In genomic region chr3L:16043045-16043781, dm6 we compare ENCODE assay signal across 5 fruit fly cellular contexts.
TF ChIP-seq lines count a peak whose summit lies in the region.

No protein-coding gene starts in this region.

- no peak for TF ChIP-seq CTCF in whole organism, embryonic (GFP tag; optimal IDR thresholded peaks at IDR 0.05; lab: Kevin White, UChicago)

TF ChIP-seq in whole organism, adult, 20 proteins besides CTCF, POLR2A, EP300 and RAD21 (continues in another document):
- TF ChIP-seq CG7045 (GFP tag; optimal IDR thresholded peaks at IDR 0.05; lab: Kevin White, UChicago): no peak
- peak; percentile 42 for TF ChIP-seq CG14711 (tag; optimal IDR thresholded peaks at IDR 0.05; lab: Kevin White, UChicago)
- peak; percentile 17 for TF ChIP-seq tj (GFP tag; optimal IDR thresholded peaks at IDR 0.05; lab: Kevin White, UChicago)
- no peak for TF ChIP-seq CG12768 (GFP tag; optimal IDR thresholded peaks at IDR 0.05; lab: Kevin White, UChicago)
- no peak for TF ChIP-seq Hr96 (GFP tag; optimal IDR thresholded peaks at IDR 0.05; lab: Kevin White, UChicago)
- TF ChIP-seq Mnt (GFP tag; optimal IDR thresholded peaks at IDR 0.05; lab: Kevin White, UChicago): no peak
- TF ChIP-seq ovo (GFP tag; optimal IDR thresholded peaks at IDR 0.05; lab: Kevin White, UChicago): no peak
- TF ChIP-seq CG1620 (GFP tag; optimal IDR thresholded peaks at IDR 0.05; lab: Kevin White, UChicago): no peak
- no peak for TF ChIP-seq cic (GFP tag; optimal IDR thresholded peaks at IDR 0.05; lab: Kevin White, UChicago)
- no peak for TF ChIP-seq pad (GFP tag; optimal IDR thresholded peaks at IDR 0.05; lab: Kevin White, UChicago)
- TF ChIP-seq kay (GFP tag; lab: Kevin White, UChicago; ENCODE audit: borderline replicate concordance): no peak
- peak; percentile 16 for TF ChIP-seq CG7101 (tag; optimal IDR thresholded peaks at IDR 0.05; lab: Kevin White, UChicago)
- TF ChIP-seq CG11617 (GFP tag; optimal IDR thresholded peaks at IDR 0.05; lab: Kevin White, UChicago): no peak
- TF ChIP-seq Clk (GFP tag; optimal IDR thresholded peaks at IDR 0.05; lab: Kevin White, UChicago): no peak
- peak; percentile 11 for TF ChIP-seq bab1 (GFP tag; optimal IDR thresholded peaks at IDR 0.05; lab: Kevin White, UChicago)
- no peak for TF ChIP-seq toe (GFP tag; optimal IDR thresholded peaks at IDR 0.05; lab: Kevin White, UChicago)
- no peak for TF ChIP-seq cnc (optimal IDR thresholded peaks at IDR 0.05; lab: Kevin White, UChicago)
- TF ChIP-seq CG5204 (GFP tag; optimal IDR thresholded peaks at IDR 0.05; lab: Kevin White, UChicago): no peak
- no peak for TF ChIP-seq Crg-1 (GFP tag; optimal IDR thresholded peaks at IDR 0.05; lab: Kevin White, UChicago)

TF ChIP-seq in whole organism, embryonic, 481 proteins besides CTCF, POLR2A, EP300 and RAD21 (continues in another document):
- TF ChIP-seq dysf (GFP tag; IDR thresholded peaks at IDR 0.05; lab: Robert Waterston, UW) (peak; percentile 53; the same call in 1 of the 3 replicates), luna (GFP tag; optimal IDR thresholded peaks at IDR 0.05; lab: Kevin White, UChicago) (no peak), Xrp1 (GFP tag; IDR thresholded peaks at IDR 0.05; lab: Robert Waterston, UW) (peak; percentile 69), CG6689 (GFP tag; IDR thresholded peaks at IDR 0.05; lab: Robert Waterston, UW) (peak; percentile 74), vnd (GFP tag; IDR thresholded peaks at IDR 0.05; lab: Robert Waterston, UW; ENCODE audit: partially characterized antibody) (no peak), zfh1 (GFP tag; IDR thresholded peaks at IDR 0.05; lab: Robert Waterston, UW) (0 out of 3 replicates have a peak, but pooled peaks have one; percentile 37), Hr3 (GFP tag; optimal IDR thresholded peaks at IDR 0.05; lab: Kevin White, UChicago) (no peak), CG12219 (GFP tag; optimal IDR thresholded peaks at IDR 0.05; lab: Kevin White, UChicago) (no peak), CG4360 (GFP tag; IDR thresholded peaks at IDR 0.05; lab: Robert Waterston, UW) (peak; percentile 99), sim (GFP tag; IDR thresholded peaks at IDR 0.05; lab: Robert Waterston, UW) (no peak), CG7839 (tag; optimal IDR thresholded peaks at IDR 0.05; lab: Kevin White, UChicago) (peak; percentile 64), p53 (GFP tag; optimal IDR thresholded peaks at IDR 0.05; lab: Kevin White, UChicago) (no peak), CG9437 (GFP tag; optimal IDR thresholded peaks at IDR 0.05; lab: Kevin White, UChicago) (peak; percentile 9), crol (GFP tag; IDR thresholded peaks at IDR 0.05; lab: Robert Waterston, UW) (peak; percentile 93), jing (GFP tag; optimal IDR thresholded peaks at IDR 0.05; lab: Kevin White, UChicago) (no peak), Usf (GFP tag; optimal IDR thresholded peaks at IDR 0.05; lab: Kevin White, UChicago) (no peak), CG7372 (GFP tag; IDR thresholded peaks at IDR 0.05; lab: Robert Waterston, UW) (no peak), bsh (GFP tag; optimal IDR thresholded peaks at IDR 0.05; lab: Kevin White, UChicago) (peak; percentile 74 to 81), CG7271 (tag; optimal IDR thresholded peaks at IDR 0.05; lab: Kevin White, UChicago) (peak; percentile 13)

TF ChIP-seq in whole organism, prepupa, 60 proteins besides CTCF, POLR2A, EP300 and RAD21 (continues in another document):
- TF ChIP-seq salr (GFP tag; optimal IDR thresholded peaks at IDR 0.05; lab: Kevin White, UChicago) (peak; percentile 50 to 64), Hr38 (GFP tag; optimal IDR thresholded peaks at IDR 0.05; lab: Kevin White, UChicago) (no peak), CG3032 (tag; optimal IDR thresholded peaks at IDR 0.05; lab: Kevin White, UChicago) (peak; percentile 92), eg (GFP tag; IDR thresholded peaks at IDR 0.05; lab: Robert Waterston, UW) (peak; percentile 64), CG10669 (GFP tag; optimal IDR thresholded peaks at IDR 0.05; lab: Kevin White, UChicago) (peak; percentile 86), Hr4 (GFP tag; optimal IDR thresholded peaks at IDR 0.05; lab: Kevin White, UChicago) (peak; percentile 33), CG16779 (tag; optimal IDR thresholded peaks at IDR 0.05; lab: Kevin White, UChicago) (peak; percentile 76), CG32006 (GFP tag; optimal IDR thresholded peaks at IDR 0.05; lab: Kevin White, UChicago) (peak; percentile 84), cyc (GFP tag; optimal IDR thresholded peaks at IDR 0.05; lab: Kevin White, UChicago) (peak; percentile 17), Eip75B (GFP tag; optimal IDR thresholded peaks at IDR 0.05; lab: Kevin White, UChicago) (peak; percentile 57), Sox14 (GFP tag; optimal IDR thresholded peaks at IDR 0.05; lab: Kevin White, UChicago) (peak; percentile 28), CG1621 (tag; optimal IDR thresholded peaks at IDR 0.05; lab: Kevin White, UChicago) (peak; percentile 73), OdsH (GFP tag; optimal IDR thresholded peaks at IDR 0.05; lab: Kevin White, UChicago) (peak; percentile 81), svp (GFP tag; lab: Kevin White, UChicago) (peak; percentile 82), fd59A (GFP tag; optimal IDR thresholded peaks at IDR 0.05; lab: Kevin White, UChicago) (peak; percentile 60), CG6163 (GFP tag; IDR thresholded peaks at IDR 0.05; lab: Robert Waterston, UW) (peak; percentile 65), dsx (GFP tag; optimal IDR thresholded peaks at IDR 0.05; lab: Kevin White, UChicago; ENCODE audit: poor library complexity, severe bottlenecking) (peak; percentile 89), Ets21C (GFP tag; optimal IDR thresholded peaks at IDR 0.05; lab: Kevin White, UChicago) (peak; percentile 19), fkh (GFP tag; optimal IDR thresholded peaks at IDR 0.05; lab: Kevin White, UChicago) (no peak)

TF ChIP-seq in whole organism, pupa, 21 proteins besides CTCF, POLR2A, EP300 and RAD21 (continues in another document):
- TF ChIP-seq D1 (tag; optimal IDR thresholded peaks at IDR 0.05; lab: Kevin White, UChicago) (peak; percentile 81), CG14655 (GFP tag; optimal IDR thresholded peaks at IDR 0.05; lab: Kevin White, UChicago) (peak; percentile 88), Pif1B (GFP tag; optimal IDR thresholded peaks at IDR 0.05; lab: Kevin White, UChicago) (peak; percentile 48), CG15710 (tag; optimal IDR thresholded peaks at IDR 0.05; lab: Kevin White, UChicago) (peak; percentile 91), CG13204 (GFP tag; optimal IDR thresholded peaks at IDR 0.05; lab: Kevin White, UChicago) (peak; percentile 77), rn (GFP tag; IDR thresholded peaks at IDR 0.05; lab: Robert Waterston, UW) (peak; percentile 4; the same call in 1 of the 2 replicates), CG10348 (GFP tag; IDR thresholded peaks at IDR 0.05; lab: Robert Waterston, UW) (no peak), Snoo (tag; optimal IDR thresholded peaks at IDR 0.05; lab: Kevin White, UChicago) (peak; percentile 77), fd96Ca (GFP tag; IDR thresholded peaks at IDR 0.05; lab: Robert Waterston, UW) (peak; percentile 36; the same call in 1 of the 3 replicates), CG17806 (tag; optimal IDR thresholded peaks at IDR 0.05; lab: Kevin White, UChicago) (peak; percentile 81), Pif1A (GFP tag; optimal IDR thresholded peaks at IDR 0.05; lab: Kevin White, UChicago) (peak; percentile 49), CG34367 (tag; optimal IDR thresholded peaks at IDR 0.05; lab: Kevin White, UChicago) (peak; percentile 80), gl (tag; optimal IDR thresholded peaks at IDR 0.05; lab: Kevin White, UChicago) (peak; percentile 53), CG32121 (GFP tag; IDR thresholded peaks at IDR 0.05; lab: Robert Waterston, UW) (peak; percentile 60), CG8159 (tag; optimal IDR thresholded peaks at IDR 0.05; lab: Kevin White, UChicago) (peak; percentile 95), CG12605 (GFP tag; IDR thresholded peaks at IDR 0.05; lab: Robert Waterston, UW) (peak; percentile 48; the same call in 1 of the 2 replicates), CG8301 (tag; optimal IDR thresholded peaks at IDR 0.05; lab: Kevin White, UChicago) (peak; percentile 82), CG9948 (tag; optimal IDR thresholded peaks at IDR 0.05; lab: Kevin White, UChicago) (peak; percentile 86), Ets98B (GFP tag; IDR thresholded peaks at IDR 0.05; lab: Robert Waterston, UW) (peak; percentile 36; the same call in 1 of the 2 replicates), EcR (GFP tag; optimal IDR thresholded peaks at IDR 0.05; lab: Kevin White, UChicago) (peak; percentile 90)

TF ChIP-seq in whole organism, wandering third instar larva, 38 proteins besides CTCF, POLR2A, EP300 and RAD21 (continues in another document):
- TF ChIP-seq ey (GFP tag; optimal IDR thresholded peaks at IDR 0.05; lab: Kevin White, UChicago) (peak; percentile 33), fru (GFP tag; optimal IDR thresholded peaks at IDR 0.05; lab: Kevin White, UChicago) (peak; percentile 74), dsf (GFP tag; optimal IDR thresholded peaks at IDR 0.05; lab: Kevin White, UChicago; ENCODE audit: borderline replicate concordance) (no peak), CG9705 (GFP tag; optimal IDR thresholded peaks at IDR 0.05; lab: Kevin White, UChicago) (peak; percentile 70), CG32264 (GFP tag; optimal IDR thresholded peaks at IDR 0.05; lab: Kevin White, UChicago) (no peak), sage (GFP tag; optimal IDR thresholded peaks at IDR 0.05; lab: Kevin White, UChicago) (no peak), lola (GFP tag; optimal IDR thresholded peaks at IDR 0.05; lab: Kevin White, UChicago) (no peak), foxo (GFP tag; optimal IDR thresholded peaks at IDR 0.05; lab: Kevin White, UChicago) (peak in 1 of 2 experiments; percentile 72), Jra (GFP tag; optimal IDR thresholded peaks at IDR 0.05; lab: Kevin White, UChicago) (peak; percentile 1), usp (GFP tag; optimal IDR thresholded peaks at IDR 0.05; lab: Kevin White, UChicago) (no peak), HLH106 (tag; optimal IDR thresholded peaks at IDR 0.05; lab: Kevin White, UChicago) (peak; percentile 86), woc (GFP tag; optimal IDR thresholded peaks at IDR 0.05; lab: Kevin White, UChicago) (peak; percentile 28), rgr (GFP tag; optimal IDR thresholded peaks at IDR 0.05; lab: Kevin White, UChicago) (peak; percentile 64), Rel (GFP tag; optimal IDR thresholded peaks at IDR 0.05; lab: Kevin White, UChicago) (no peak), Rel (tag; optimal IDR thresholded peaks at IDR 0.05; lab: Kevin White, UChicago) (peak; percentile 23), OdsH (GFP tag; optimal IDR thresholded peaks at IDR 0.05; lab: Kevin White, UChicago) (peak; percentile 60), psq (GFP tag; optimal IDR thresholded peaks at IDR 0.05; lab: Kevin White, UChicago) (peak; percentile 92), tai (GFP tag; optimal IDR thresholded peaks at IDR 0.05; lab: Kevin White, UChicago) (peak; percentile 10), Myc (optimal IDR thresholded peaks at IDR 0.05; lab: Kevin White, UChicago) (no peak), dmrt93B (GFP tag; optimal IDR thresholded peaks at IDR 0.05; lab: Kevin White, UChicago) (peak; percentile 78), h (GFP tag; optimal IDR thresholded peaks at IDR 0.05; lab: Kevin White, UChicago) (peak; percentile 47), Dfd (GFP tag; optimal IDR thresholded peaks at IDR 0.05; lab: Kevin White, UChicago) (peak; percentile 62), jim (GFP tag; optimal IDR thresholded peaks at IDR 0.05; lab: Kevin White, UChicago) (no peak), Hnf4 (GFP tag; optimal IDR thresholded peaks at IDR 0.05; lab: Kevin White, UChicago) (peak; percentile 22)
